Worm (Caenorhabditis elegans): Measurements from ENCODE around the gene srh-287.

ce11 chrV:17777127-17777526, 23.5 kb upstream of the srh-287 start, which contains the start of gene ddo-1:
- TF ChIP-seq R02D3.7 (tag; optimal IDR thresholded peaks at IDR 0.05) (no peak), daf-12 (tag; optimal IDR thresholded peaks at IDR 0.05) (no peak), fos-1 (tag; optimal IDR thresholded peaks at IDR 0.05) (no peak), daf-19 (GFP tag; conservative IDR thresholded peaks at IDR 0.05) (no peak), mdt-29 (GFP tag; IDR thresholded peaks at IDR 0.05) (no peak), nhr-76 (tag; optimal IDR thresholded peaks at IDR 0.05) (no peak), ceh-20 (GFP tag; IDR thresholded peaks at IDR 0.05) (no peak), nhr-28 (tag; optimal IDR thresholded peaks at IDR 0.05) (no peak), ceh-32 (tag; optimal IDR thresholded peaks at IDR 0.05; ENCODE audit: poor library complexity) (no peak), aly-2 (tag; optimal IDR thresholded peaks at IDR 0.05) (no peak), ztf-11 (tag; optimal IDR thresholded peaks at IDR 0.05) (no peak), nhr-77 (tag; optimal IDR thresholded peaks at IDR 0.05) (no peak)
